Worm (Caenorhabditis elegans) whole organism, L3 larva: ENCODE data around the gene srw-67.
A peak's percentile ranks its signal among the peaks of the same experiment; 100 is the strongest.

Source experiments
- R02D3.7 ChIP-seq: fragments of 150-350 bp; optimal IDR thresholded peaks from 2 replicates; lab custom pipeline; 2014; ENCODE audit warnings: missing biosample characterization, missing genetic modification characterization
- ZK546.5 ChIP-seq: sonication (generic microtip); optimal IDR thresholded peaks from 2 replicates; lab custom pipeline; 2017; ENCODE audit warnings: missing biosample characterization, missing genetic modification characterization
- aly-2 ChIP-seq: fragments of 150-350 bp; optimal IDR thresholded peaks from 2 replicates; lab custom pipeline; 2014; ENCODE audit warnings: missing biosample characterization, missing genetic modification characterization
- ama-1 ChIP-seq: fragments of 150-350 bp; optimal IDR thresholded peaks from 2 replicates; lab custom pipeline; 2018
- ceh-28 ChIP-seq: fragments of 150-350 bp; optimal IDR thresholded peaks from 2 replicates; lab custom pipeline; 2014; ENCODE audit warnings: missing biosample characterization, missing genetic modification reagents, missing genetic modification characterization
- ceh-82 ChIP-seq: fragments of 150-350 bp; optimal IDR thresholded peaks from 2 replicates; lab custom pipeline; 2014; ENCODE audit warnings: missing biosample characterization, missing genetic modification characterization
- ceh-9 ChIP-seq: sonication (generic microtip); optimal IDR thresholded peaks from 2 replicates; lab custom pipeline; 2018; ENCODE audit warnings: missing biosample characterization, missing genetic modification characterization
- daf-12 ChIP-seq: fragments of 150-350 bp; optimal IDR thresholded peaks from 2 replicates; lab custom pipeline; 2014; ENCODE audit warnings: missing biosample characterization, missing genetic modification reagents, missing genetic modification characterization
- egl-27 ChIP-seq: sonication (generic microtip); optimal IDR thresholded peaks from 4 replicates; lab custom pipeline; 2017; ENCODE audit warnings: missing biosample characterization, missing genetic modification reagents, missing genetic modification characterization
- egl-5 ChIP-seq: fragments of 150-350 bp; optimal IDR thresholded peaks from 2 replicates; lab custom pipeline; 2017; ENCODE audit warnings: missing biosample characterization, missing genetic modification reagents, missing genetic modification characterization, inconsistent platforms
- elt-1 ChIP-seq: fragments of 150-350 bp; optimal IDR thresholded peaks from 2 replicates; lab custom pipeline; 2014; ENCODE audit warnings: missing biosample characterization, missing genetic modification characterization
- elt-2 ChIP-seq: sonication (generic microtip); optimal IDR thresholded peaks from 2 replicates; lab custom pipeline; 2016; ENCODE audit warnings: missing genetic modification reagents, mild to moderate bottlenecking, missing genetic modification characterization, missing compliant biosample characterization
- eor-1 ChIP-seq, 2 experiments: fragments of 150-350 bp; optimal IDR thresholded peaks; 2 replicates each; lab custom pipeline; 2014 to 2018; ENCODE audit warnings: missing biosample characterization in 2 of 2, missing genetic modification characterization in 2 of 2
- fkh-10 ChIP-seq: sonication (generic microtip); optimal IDR thresholded peaks from 2 replicates; lab custom pipeline; 2017; ENCODE audit warnings: missing biosample characterization, missing genetic modification reagents, missing genetic modification characterization
- fkh-2 ChIP-seq: fragments of 150-350 bp; optimal IDR thresholded peaks from 2 replicates; lab custom pipeline; 2014; ENCODE audit warnings: missing biosample characterization, missing genetic modification reagents, missing genetic modification characterization
- hmg-11 ChIP-seq: sonication (generic microtip); optimal IDR thresholded peaks from 2 replicates; lab custom pipeline; 2016; ENCODE audit warnings: missing genetic modification characterization, missing compliant biosample characterization
- jun-1 ChIP-seq: fragments of 150-350 bp; optimal IDR thresholded peaks from 2 replicates; lab custom pipeline; 2014; ENCODE audit warnings: missing biosample characterization, missing genetic modification reagents, missing genetic modification characterization
- lin-39 ChIP-seq: fragments of 150-350 bp; optimal IDR thresholded peaks from 2 replicates; lab custom pipeline; 2018; ENCODE audit warnings: missing biosample characterization, missing genetic modification reagents, missing genetic modification characterization
- lsy-12 ChIP-seq: sonication (generic microtip); optimal IDR thresholded peaks from 2 replicates; lab custom pipeline; 2016; ENCODE audit warnings: mild to moderate bottlenecking, missing genetic modification characterization, missing compliant biosample characterization
- mdl-1 ChIP-seq: fragments of 150-350 bp; optimal IDR thresholded peaks from 2 replicates; lab custom pipeline; 2014; ENCODE audit warnings: missing biosample characterization, missing genetic modification characterization
- nhr-11 ChIP-seq: fragments of 150-350 bp; optimal IDR thresholded peaks from 2 replicates; lab custom pipeline; 2014; ENCODE audit warnings: missing biosample characterization, missing genetic modification characterization
- nhr-12 ChIP-seq: fragments of 150-350 bp; optimal IDR thresholded peaks from 2 replicates; lab custom pipeline; 2014; ENCODE audit warnings: missing biosample characterization, missing genetic modification characterization
- nhr-23 ChIP-seq: fragments of 150-350 bp; optimal IDR thresholded peaks from 2 replicates; lab custom pipeline; 2014; ENCODE audit warnings: missing biosample characterization, missing genetic modification reagents, missing genetic modification characterization
- nhr-237 ChIP-seq: fragments of 150-350 bp; optimal IDR thresholded peaks from 2 replicates; lab custom pipeline; 2014; ENCODE audit warnings: missing biosample characterization, missing genetic modification characterization
- nhr-25 ChIP-seq: sonication (generic microtip); optimal IDR thresholded peaks from 2 replicates; lab custom pipeline; 2017; ENCODE audit warnings: missing biosample characterization, missing genetic modification characterization
- nhr-28 ChIP-seq: fragments of 150-350 bp; optimal IDR thresholded peaks from 2 replicates; lab custom pipeline; 2014; ENCODE audit warnings: missing biosample characterization, missing genetic modification characterization
- nhr-43 ChIP-seq: sonication (generic microtip); optimal IDR thresholded peaks from 2 replicates; lab custom pipeline; 2016; ENCODE audit warnings: mild to moderate bottlenecking, missing genetic modification characterization, missing compliant biosample characterization; ENCODE audit not compliant: poor library complexity, severe bottlenecking
- nhr-67 ChIP-seq: fragments of 150-350 bp; optimal IDR thresholded peaks from 2 replicates; lab custom pipeline; 2014; ENCODE audit warnings: missing biosample characterization, missing genetic modification characterization
- pha-4 ChIP-seq: fragments of 150-350 bp; optimal IDR thresholded peaks from 2 replicates; lab custom pipeline; 2014; ENCODE audit warnings: missing biosample characterization, missing genetic modification reagents, missing genetic modification characterization
- pqm-1 ChIP-seq: fragments of 150-350 bp; optimal IDR thresholded peaks from 2 replicates; lab custom pipeline; 2017; ENCODE audit warnings: missing biosample characterization, missing genetic modification characterization, inconsistent platforms
- sea-2 ChIP-seq: fragments of 150-350 bp; sonication (generic microtip); optimal IDR thresholded peaks from 4 replicates; lab custom pipeline; 2014; ENCODE audit warnings: missing biosample characterization, missing genetic modification reagents, missing genetic modification characterization
- skn-1 ChIP-seq: fragments of 150-350 bp; optimal IDR thresholded peaks from 2 replicates; lab custom pipeline; 2014; ENCODE audit warnings: missing biosample characterization, missing genetic modification characterization
- snpc-4 ChIP-seq: fragments of 150-350 bp; optimal IDR thresholded peaks from 2 replicates; lab custom pipeline; 2014; ENCODE audit warnings: missing biosample characterization, missing genetic modification characterization
- zag-1 ChIP-seq: fragments of 150-350 bp; optimal IDR thresholded peaks from 2 replicates; lab custom pipeline; 2014; ENCODE audit warnings: missing biosample characterization, missing genetic modification characterization
- ztf-4 ChIP-seq: fragments of 150-350 bp; optimal IDR thresholded peaks from 2 replicates; lab custom pipeline; 2014; ENCODE audit warnings: missing biosample characterization, missing genetic modification characterization

srw-67 gene

DNA sequence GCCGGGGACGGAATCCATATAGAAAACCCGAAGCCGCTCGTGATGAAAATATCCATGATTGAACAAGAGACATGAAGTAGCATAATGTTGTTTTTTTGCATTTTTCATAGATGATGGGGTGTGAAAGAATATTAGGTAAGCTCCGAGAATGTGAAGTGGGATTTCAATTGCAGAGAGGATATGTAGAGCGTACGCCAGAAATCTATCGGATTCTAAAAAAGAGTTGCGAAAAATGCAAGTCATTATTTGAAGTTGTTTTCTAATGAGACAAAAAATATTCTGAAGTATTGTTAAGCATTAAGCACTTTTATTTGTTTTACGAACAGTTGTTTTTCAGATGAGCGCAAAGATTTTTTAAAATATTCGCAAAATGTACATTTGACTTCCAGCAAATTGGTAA is 6.9 kb downstream of the srw-67 start, which contains the start of gene F18E3.10:
F18E3.10 (minus strand) TSS at position 101 of the 400 bp plus-strand sequence.
- TF ChIP-seq nhr-43 (no peak), R02D3.7 (tag; lab: Kevin White, UChicago) (no peak), nhr-237 (tag; lab: Kevin White, UChicago) (no peak), nhr-28 (tag; lab: Kevin White, UChicago) (no peak)

DNA sequence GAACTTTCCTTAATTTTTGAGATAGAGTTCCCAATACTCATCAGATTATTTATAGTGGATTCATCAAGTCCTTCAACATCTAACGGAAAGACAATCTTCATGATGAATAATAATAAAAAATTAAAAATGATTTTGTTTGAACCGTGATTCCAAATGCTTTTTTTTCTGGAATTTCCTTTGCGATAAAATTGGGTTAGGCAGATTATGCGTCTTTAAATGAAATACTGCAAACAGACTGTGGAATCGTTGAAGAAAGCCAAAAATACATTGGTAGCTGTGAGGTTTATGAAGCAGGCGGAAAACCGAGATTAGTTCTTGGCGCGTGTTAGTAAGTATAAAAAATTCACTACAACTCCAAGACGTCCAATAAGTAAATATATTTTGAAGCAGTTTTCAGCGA is 9.1 kb downstream of the srw-67 start, which contains the start of gene srw-68:
srw-68 (minus strand) TSS at position 101 of the 400 bp plus-strand sequence.
- TF ChIP-seq daf-12 (tag; lab: Kevin White, UChicago) (no peak), ZK546.5 (no peak), fkh-10 (GFP tag; lab: Kevin White, UChicago) (no peak), pqm-1 (no peak), nhr-12 (tag; lab: Kevin White, UChicago) (no peak), elt-1 (no peak), ceh-9 (tag; lab: Kevin White, UChicago) (no peak), nhr-28 (tag; lab: Kevin White, UChicago) (no peak), fkh-2 (tag; lab: Kevin White, UChicago) (no peak), nhr-23 (no peak)

DNA sequence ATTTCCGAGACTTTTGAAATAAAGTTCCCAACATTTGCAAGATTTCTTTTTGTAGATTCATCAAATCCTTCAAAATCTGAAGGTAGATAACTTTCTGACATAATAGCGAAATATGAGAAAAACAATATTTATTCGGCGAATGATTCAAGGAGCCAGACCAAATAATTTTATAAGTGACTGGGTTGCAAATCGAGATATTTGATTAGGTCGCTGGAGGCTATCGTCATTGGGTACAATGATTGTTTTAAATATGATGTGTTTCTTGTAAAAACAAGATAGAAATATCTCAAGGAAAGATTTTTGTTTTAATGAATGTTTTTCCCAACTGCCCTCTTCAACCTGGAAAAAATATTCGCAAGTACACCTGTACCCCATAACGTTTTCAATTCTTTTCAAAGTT is 11.4 kb downstream of the srw-67 start, which contains the start of gene srw-69:
srw-69 (minus strand) TSS at position 101 of the 400 bp plus-strand sequence.
- TF ChIP-seq nhr-25 (tag; lab: Kevin White, UChicago) (no peak), egl-27 (tag; lab: Kevin White, UChicago) (no peak), nhr-12 (tag; lab: Kevin White, UChicago) (no peak), mdl-1 (no peak), ceh-82 (tag; lab: Kevin White, UChicago) (no peak), elt-2 (tag; lab: Kevin White, UChicago) (no peak), zag-1 (tag; lab: Kevin White, UChicago) (no peak), ZK546.5 (no peak)

DNA sequence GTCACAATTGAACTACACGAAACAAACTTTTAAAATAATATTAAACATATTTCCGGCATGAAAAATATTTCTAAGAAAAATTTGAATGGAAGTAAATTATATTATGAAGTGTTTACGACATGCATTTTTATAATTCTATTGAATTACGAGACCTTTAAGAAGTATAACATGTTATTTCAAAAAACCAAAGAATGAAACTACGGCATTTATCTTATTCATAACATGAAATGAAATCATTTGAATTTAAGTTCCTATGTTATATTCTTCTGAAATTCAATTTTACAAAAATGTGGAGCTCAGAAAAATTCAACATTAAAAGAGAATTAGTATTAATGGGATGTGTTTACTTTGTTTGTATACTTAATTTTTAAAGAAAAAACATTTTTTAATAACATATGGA is 13.6 kb downstream of the srw-67 start, which contains the start of gene srw-71:
srw-71 (minus strand) TSS at position 101 of the 400 bp plus-strand sequence.
- no peak for TF ChIP-seq hmg-11 (tag; lab: Kevin White, UChicago)
- TF ChIP-seq nhr-25 (tag; lab: Kevin White, UChicago) = no peak
- no peak for TF ChIP-seq nhr-67 (tag; lab: Kevin White, UChicago)
- TF ChIP-seq elt-1 = no peak
- no peak for TF ChIP-seq nhr-28 (tag; lab: Kevin White, UChicago)
- no peak for TF ChIP-seq egl-5
- no peak for TF ChIP-seq mdl-1
- no peak for TF ChIP-seq skn-1 (tag; lab: Kevin White, UChicago)
- no peak for TF ChIP-seq pha-4 (tag; lab: Kevin White, UChicago)
- no peak for TF ChIP-seq ama-1 (lab: Kevin White, UChicago)
- no peak for TF ChIP-seq ceh-82 (tag; lab: Kevin White, UChicago)
- no peak for TF ChIP-seq ceh-28 (tag; lab: Kevin White, UChicago)
- no peak for TF ChIP-seq nhr-11 (tag; lab: Kevin White, UChicago)
- TF ChIP-seq pqm-1 = no peak
- no peak for TF ChIP-seq sea-2
- no peak for TF ChIP-seq daf-12 (tag; lab: Kevin White, UChicago)
- TF ChIP-seq ztf-4 (tag; lab: Kevin White, UChicago) = no peak
- TF ChIP-seq eor-1 (tag; optimal IDR thresholded peaks at IDR 0.05; lab: Kevin White, UChicago) = no peak
- TF ChIP-seq egl-27 (tag; lab: Kevin White, UChicago) = no peak
- TF ChIP-seq nhr-23 = no peak

DNA sequence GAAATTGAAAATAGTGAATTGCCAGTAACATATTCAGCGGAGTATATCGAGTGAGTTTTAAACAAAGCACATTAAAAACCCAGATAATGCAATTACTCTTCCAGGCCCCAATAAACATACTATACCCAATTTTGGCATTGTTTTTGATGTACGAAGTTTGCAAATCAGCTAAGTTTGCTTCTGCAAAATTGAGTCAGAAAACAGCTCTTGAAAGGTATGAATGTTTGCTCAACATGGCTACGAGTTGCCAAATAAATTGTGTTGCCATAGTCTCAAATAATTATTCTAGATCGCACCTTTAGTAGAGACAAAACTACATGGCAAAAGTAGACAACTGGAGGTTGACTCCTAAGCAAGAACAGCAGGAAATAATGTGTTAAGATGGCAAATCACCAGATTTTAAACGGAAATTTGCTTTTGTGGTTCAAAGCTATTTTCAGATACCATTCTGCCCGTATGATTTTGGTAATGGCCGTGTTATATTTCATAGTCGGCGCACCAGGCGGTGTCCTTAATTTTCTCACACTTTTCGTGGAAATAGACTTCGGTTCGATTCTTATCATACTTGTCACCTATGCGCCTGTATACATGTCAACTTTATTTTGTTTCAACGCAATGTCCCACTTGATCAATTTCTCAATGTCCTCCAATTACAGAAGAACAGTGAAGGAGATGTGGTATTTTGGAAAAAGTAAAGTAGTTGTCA is 15.1 kb downstream of the srw-67 start:
- peak; percentile 24 for TF ChIP-seq lsy-12
- no peak for TF ChIP-seq ZK546.5
- peak; percentile 70 for TF ChIP-seq nhr-43
- no peak for TF ChIP-seq snpc-4 (tag; lab: Kevin White, UChicago)
- no peak for TF ChIP-seq ztf-4 (tag; lab: Kevin White, UChicago)
- TF ChIP-seq ama-1 (lab: Kevin White, UChicago) = peak; percentile 76
- peak; percentile 6 for TF ChIP-seq nhr-23
- TF ChIP-seq aly-2 (tag; lab: Kevin White, UChicago) = no peak
- no peak for TF ChIP-seq lin-39 (tag; lab: Kevin White, UChicago)
- TF ChIP-seq elt-2 (tag; lab: Kevin White, UChicago) = peak; percentile 42
- no peak for TF ChIP-seq mdl-1
- TF ChIP-seq jun-1 (tag; lab: Kevin White, UChicago) = no peak
